Worm (Caenorhabditis elegans) whole organism, late embryonic: ENCODE results near the gene nhr-115.

Experiments
- C38D4.7 ChIP-seq: fragments of 200-800 bp; sonication (Bioruptor generic); optimal IDR thresholded peaks from 2 replicates; lab custom pipeline; 2018; ENCODE audit warnings: mild to moderate bottlenecking, missing genetic modification characterization, moderate library complexity, missing compliant biosample characterization
- ahr-1 ChIP-seq: sonication (generic microtip); optimal IDR thresholded peaks from 2 replicates; lab custom pipeline; 2016; ENCODE audit warnings: missing genetic modification characterization, missing compliant biosample characterization
- ama-1 ChIP-seq: fragments of 150-350 bp; optimal IDR thresholded peaks from 2 replicates; lab custom pipeline; 2014
- ceh-14 ChIP-seq: sonication (generic microtip); optimal IDR thresholded peaks from 2 replicates; lab custom pipeline; 2016; ENCODE audit warnings: missing genotype, missing genetic modification characterization, missing compliant biosample characterization
- ceh-18 ChIP-seq: sonication (generic microtip); optimal IDR thresholded peaks from 2 replicates; lab custom pipeline; 2016; ENCODE audit warnings: missing genetic modification characterization, missing compliant biosample characterization
- ceh-19 ChIP-seq: fragments of 200-800 bp; sonication (Bioruptor generic); optimal IDR thresholded peaks from 2 replicates; lab custom pipeline; 2018; ENCODE audit warnings: mild to moderate bottlenecking, missing genetic modification characterization, missing compliant biosample characterization
- ceh-2 ChIP-seq: sonication (generic microtip); optimal IDR thresholded peaks from 2 replicates; lab custom pipeline; 2016; ENCODE audit warnings: missing genotype, missing genetic modification characterization, missing compliant biosample characterization
- ceh-24 ChIP-seq: sonication (generic microtip); optimal IDR thresholded peaks from 2 replicates; lab custom pipeline; 2016; ENCODE audit warnings: mild to moderate bottlenecking, missing genetic modification characterization, missing compliant biosample characterization
- ceh-31 ChIP-seq: sonication (generic microtip); optimal IDR thresholded peaks from 2 replicates; lab custom pipeline; 2016; ENCODE audit warnings: missing genetic modification characterization, missing compliant biosample characterization
- ceh-34 ChIP-seq: sonication (generic microtip); optimal IDR thresholded peaks from 2 replicates; lab custom pipeline; 2016; ENCODE audit warnings: mild to moderate bottlenecking, missing genetic modification characterization, missing compliant biosample characterization
- ceh-45 ChIP-seq: fragments of 200-800 bp; sonication (Bioruptor generic); IDR thresholded peaks from 2 replicates; pipeline ENCODE4 v1.3.6; 2022; ENCODE audit warnings: missing genetic modification reagents, missing genetic modification characterization, missing compliant biosample characterization
- ceh-48 ChIP-seq: sonication (generic microtip); optimal IDR thresholded peaks from 2 replicates; lab custom pipeline; 2016; ENCODE audit warnings: missing genetic modification characterization, inconsistent platforms, missing compliant biosample characterization
- ceh-6 ChIP-seq: fragments of 200-800 bp; sonication (Bioruptor generic); optimal IDR thresholded peaks from 2 replicates; lab custom pipeline; 2018; ENCODE audit warnings: mild to moderate bottlenecking, missing genetic modification characterization, missing compliant biosample characterization
- che-1 ChIP-seq: sonication (generic microtip); optimal IDR thresholded peaks from 2 replicates; lab custom pipeline; 2016; ENCODE audit warnings: mild to moderate bottlenecking, missing genetic modification characterization, missing compliant biosample characterization
- dmd-4 ChIP-seq: sonication (generic microtip); optimal IDR thresholded peaks from 2 replicates; lab custom pipeline; 2016; ENCODE audit warnings: borderline replicate concordance, missing genetic modification characterization, missing compliant biosample characterization
- dve-1 ChIP-seq: sonication (generic microtip); optimal IDR thresholded peaks from 2 replicates; lab custom pipeline; 2017; ENCODE audit warnings: antibody characterized with exemption, mild to moderate bottlenecking, missing genetic modification characterization, missing compliant biosample characterization
- eyg-1 ChIP-seq: sonication (generic microtip); optimal IDR thresholded peaks from 2 replicates; lab custom pipeline; 2016; ENCODE audit warnings: missing genotype, missing genetic modification characterization, missing compliant biosample characterization
- fkh-10 ChIP-seq: fragments of 150-350 bp; optimal IDR thresholded peaks from 2 replicates; lab custom pipeline; 2014; ENCODE audit warnings: missing biosample characterization, missing genetic modification reagents, missing genetic modification characterization
- fkh-6 ChIP-seq: sonication (generic microtip); optimal IDR thresholded peaks from 2 replicates; lab custom pipeline; 2016; ENCODE audit warnings: missing genetic modification characterization, missing compliant biosample characterization
- hlh-13 ChIP-seq: fragments of 200-800 bp; sonication (Bioruptor generic); optimal IDR thresholded peaks from 2 replicates; lab custom pipeline; 2018; ENCODE audit warnings: mild to moderate bottlenecking, missing genetic modification characterization, missing compliant biosample characterization
- hlh-15 ChIP-seq: sonication (generic microtip); optimal IDR thresholded peaks from 2 replicates; lab custom pipeline; 2016; ENCODE audit warnings: missing genetic modification characterization, missing compliant biosample characterization
- hlh-30 ChIP-seq: sonication (generic microtip); optimal IDR thresholded peaks from 2 replicates; lab custom pipeline; 2017; ENCODE audit warnings: antibody characterized with exemption, missing genetic modification characterization, missing compliant biosample characterization; ENCODE audit not compliant: insufficient read depth
- lim-6 ChIP-seq: sonication (generic microtip); optimal IDR thresholded peaks from 2 replicates; lab custom pipeline; 2016; ENCODE audit warnings: missing genetic modification characterization, missing compliant biosample characterization
- madf-2 ChIP-seq: sonication (generic microtip); optimal IDR thresholded peaks from 2 replicates; lab custom pipeline; 2017; ENCODE audit warnings: missing genetic modification characterization, missing compliant biosample characterization
- mec-3 ChIP-seq: sonication (generic microtip); optimal IDR thresholded peaks from 2 replicates; lab custom pipeline; 2016; ENCODE audit warnings: borderline replicate concordance, missing genetic modification characterization, missing compliant biosample characterization
- nfya-1 ChIP-seq: sonication (generic microtip); optimal IDR thresholded peaks from 2 replicates; lab custom pipeline; 2017; ENCODE audit warnings: missing genetic modification characterization, mild to moderate bottlenecking, missing compliant biosample characterization, antibody characterized with exemption, moderate library complexity
- nhr-11 ChIP-seq: fragments of 150-350 bp; optimal IDR thresholded peaks from 2 replicates; lab custom pipeline; 2014; ENCODE audit warnings: missing biosample characterization, missing genetic modification characterization
- nhr-232 ChIP-seq: sonication (generic microtip); optimal IDR thresholded peaks from 2 replicates; lab custom pipeline; 2016; ENCODE audit warnings: missing genetic modification characterization, missing compliant biosample characterization
- npax-4 ChIP-seq: sonication (generic microtip); optimal IDR thresholded peaks from 2 replicates; lab custom pipeline; 2016; ENCODE audit warnings: missing genetic modification characterization, missing compliant biosample characterization
- pag-3 ChIP-seq: sonication (generic microtip); optimal IDR thresholded peaks from 2 replicates; lab custom pipeline; 2016; ENCODE audit warnings: missing compliant biosample characterization, missing genetic modification characterization, borderline replicate concordance
- pax-1 ChIP-seq: fragments of 150-350 bp; optimal IDR thresholded peaks from 2 replicates; lab custom pipeline; 2014; ENCODE audit warnings: missing biosample characterization, missing genetic modification characterization
- pha-2 ChIP-seq: sonication (generic microtip); optimal IDR thresholded peaks from 2 replicates; lab custom pipeline; 2017; ENCODE audit warnings: mild to moderate bottlenecking, missing genetic modification characterization, missing compliant biosample characterization
- pros-1 ChIP-seq: fragments of 150-350 bp; optimal IDR thresholded peaks from 2 replicates; lab custom pipeline; 2014; ENCODE audit warnings: missing biosample characterization, missing genetic modification reagents, missing genetic modification characterization
- ref-2 ChIP-seq: sonication (generic microtip); optimal IDR thresholded peaks from 2 replicates; lab custom pipeline; 2016; ENCODE audit warnings: missing genetic modification characterization, missing compliant biosample characterization
- rnt-1 ChIP-seq: sonication (generic microtip); optimal IDR thresholded peaks from 2 replicates; lab custom pipeline; 2016; ENCODE audit warnings: missing genetic modification characterization, missing compliant biosample characterization
- sox-2 ChIP-seq: fragments of 200-800 bp; sonication (Bioruptor generic); IDR thresholded peaks from 2 replicates; pipeline ENCODE4 v1.3.6; 2022; ENCODE audit warnings: missing genetic modification reagents, missing genetic modification characterization, missing compliant biosample characterization
- syd-9 ChIP-seq: sonication (generic microtip); optimal IDR thresholded peaks from 2 replicates; lab custom pipeline; 2016; ENCODE audit warnings: mild to moderate bottlenecking, missing genetic modification characterization, moderate library complexity, missing compliant biosample characterization
- tbx-2 ChIP-seq: sonication (generic microtip); optimal IDR thresholded peaks from 2 replicates; lab custom pipeline; 2016; ENCODE audit warnings: missing genetic modification characterization, missing compliant biosample characterization
- tbx-7 ChIP-seq: sonication (generic microtip); optimal IDR thresholded peaks from 2 replicates; lab custom pipeline; 2016; ENCODE audit warnings: missing genotype, missing genetic modification characterization, missing compliant biosample characterization
- ttx-3 ChIP-seq: sonication (generic microtip); optimal IDR thresholded peaks from 2 replicates; lab custom pipeline; 2016; ENCODE audit warnings: missing genetic modification reagents, missing genetic modification characterization, missing compliant biosample characterization
- unc-42 ChIP-seq: sonication (generic microtip); optimal IDR thresholded peaks from 2 replicates; lab custom pipeline; 2016; ENCODE audit warnings: missing genotype, missing genetic modification characterization, missing compliant biosample characterization
- unc-55 ChIP-seq: sonication (generic microtip); optimal IDR thresholded peaks from 2 replicates; lab custom pipeline; 2017; ENCODE audit warnings: missing biosample characterization, missing genetic modification reagents, missing genetic modification characterization

nhr-115 gene

ce11 chrV:2274253-2274892 lies 18.0 kb upstream of the nhr-115 start, which contains the start of the genes Y5H2A.4 and abu-4:
Gene Y5H2A.4 (minus strand): TSS chrV:2274353.
Gene abu-4 (plus strand): TSS chrV:2274842.
- no peak for TF ChIP-seq ceh-14 (tag; lab: Kevin White, UChicago)

ce11 chrV:2277260-2277659 lies 15.1 kb upstream of the nhr-115 start:
- TF ChIP-seq syd-9 (no peak), tbx-2 (tag; lab: Kevin White, UChicago) (no peak), eyg-1 (tag; lab: Kevin White, UChicago) (no peak), che-1 (tag; lab: Kevin White, UChicago) (no peak), ceh-6 (GFP tag; lab: Kevin White, UChicago) (no peak), nhr-232 (no peak), ceh-24 (tag; lab: Kevin White, UChicago) (no peak), madf-2 (no peak), npax-4 (tag; lab: Kevin White, UChicago) (no peak), dmd-4 (tag; lab: Kevin White, UChicago) (no peak), fkh-6 (tag; lab: Kevin White, UChicago) (no peak), lim-6 (tag; lab: Kevin White, UChicago) (no peak), ceh-31 (tag; lab: Kevin White, UChicago) (no peak), ceh-48 (tag; lab: Kevin White, UChicago) (no peak), ceh-19 (GFP tag; lab: Kevin White, UChicago) (no peak), nhr-11 (tag; lab: Kevin White, UChicago) (no peak), ttx-3 (tag; lab: Kevin White, UChicago) (no peak), hlh-15 (tag; lab: Kevin White, UChicago) (no peak), tbx-7 (no peak)

- TF ChIP-seq ceh-34 (tag; lab: Kevin White, UChicago) (no peak), hlh-30 (tag; lab: Kevin White, UChicago) (peak; percentile 44)
Observed at ce11 chrV:2278052-2278451, 14.3 kb upstream of the nhr-115 start, which contains the start of gene nhr-59. Gene nhr-59 (minus strand): TSS chrV:2278265.

- TF ChIP-seq unc-55 (GFP tag; lab: Kevin White, UChicago): no peak
- peak; percentile 12 for TF ChIP-seq ceh-31 (tag; lab: Kevin White, UChicago)
- TF ChIP-seq pha-2 (tag; lab: Kevin White, UChicago): peak; percentile 7
- TF ChIP-seq ceh-34 (tag; lab: Kevin White, UChicago): peak; percentile 87
- TF ChIP-seq nfya-1 (tag; lab: Kevin White, UChicago): peak; percentile 35
- no peak for TF ChIP-seq ttx-3 (tag; lab: Kevin White, UChicago)
Observed at ce11 chrV:2278543-2278942, 13.8 kb upstream of the nhr-115 start, which contains the start of gene fbxa-137. Gene fbxa-137 (plus strand): TSS chrV:2278816.

ce11 chrV:2281499-2281898 lies 10.8 kb upstream of the nhr-115 start, which contains the start of gene nhr-228:
Gene nhr-228 (plus strand): TSS chrV:2281759.
- TF ChIP-seq ahr-1 (tag; lab: Kevin White, UChicago): no peak
- TF ChIP-seq nfya-1 (tag; lab: Kevin White, UChicago): peak; percentile 3
- TF ChIP-seq ref-2 (tag; lab: Kevin White, UChicago): no peak
- no peak for TF ChIP-seq hlh-13 (GFP tag; lab: Kevin White, UChicago)
- TF ChIP-seq dve-1 (tag; lab: Kevin White, UChicago): peak; percentile 29
- TF ChIP-seq ttx-3 (tag; lab: Kevin White, UChicago): no peak
- no peak for TF ChIP-seq sox-2 (GFP tag; lab: Robert Waterston, UW)
- TF ChIP-seq eyg-1 (tag; lab: Kevin White, UChicago): no peak
- TF ChIP-seq ceh-48 (tag; lab: Kevin White, UChicago): no peak
- no peak for TF ChIP-seq ceh-45 (GFP tag; lab: Robert Waterston, UW)
- TF ChIP-seq tbx-2 (tag; lab: Kevin White, UChicago): peak; percentile 6
- no peak for TF ChIP-seq ceh-18 (tag; lab: Kevin White, UChicago)
- no peak for TF ChIP-seq nhr-232
- TF ChIP-seq ceh-34 (tag; lab: Kevin White, UChicago): peak; percentile 35
- no peak for TF ChIP-seq ama-1 (lab: Kevin White, UChicago)
- TF ChIP-seq ceh-2: peak; percentile 4
- no peak for TF ChIP-seq pros-1 (tag; lab: Kevin White, UChicago)
- TF ChIP-seq che-1 (tag; lab: Kevin White, UChicago): no peak
- no peak for TF ChIP-seq C38D4.7 (GFP tag; lab: Kevin White, UChicago)
- TF ChIP-seq pha-2 (tag; lab: Kevin White, UChicago): no peak
- peak; percentile 13 for TF ChIP-seq unc-42
- no peak for TF ChIP-seq fkh-10 (GFP tag; lab: Kevin White, UChicago)
- peak; percentile 18 for TF ChIP-seq pax-1 (tag; lab: Kevin White, UChicago)
- no peak for TF ChIP-seq mec-3 (tag; lab: Kevin White, UChicago)
- TF ChIP-seq pag-3 (tag; lab: Kevin White, UChicago): no peak
- no peak for TF ChIP-seq rnt-1
- TF ChIP-seq hlh-30 (tag; lab: Kevin White, UChicago): no peak
